Worm (Caenorhabditis elegans): ENCODE results near the gene F56C3.4.

Gene F56C3.4

DNA sequence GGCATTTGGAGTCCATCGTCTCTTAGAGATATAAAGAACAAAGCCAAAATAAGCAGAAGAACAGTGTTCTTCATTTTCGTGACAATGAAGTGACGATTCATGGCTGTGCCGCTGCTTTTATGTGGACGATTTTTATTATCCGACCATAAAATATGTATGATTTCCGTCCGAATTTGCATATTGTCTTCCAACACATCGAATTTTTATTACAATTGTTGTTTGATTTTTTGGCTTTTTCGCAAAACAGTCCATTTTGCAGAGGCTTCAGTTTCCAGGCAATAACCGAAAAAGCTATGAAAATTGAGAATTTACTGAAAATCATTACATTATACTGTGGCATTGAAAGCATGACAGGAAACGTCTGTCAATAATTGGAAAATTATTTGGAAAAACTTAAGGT, 24.0 kb upstream of the F56C3.4 start, which contains the start of gene F56C3.8:
Gene F56C3.8, minus strand, starts transcription at position 101 of the 400 bp plus-strand sequence.
- TF ChIP-seq nhr-80 (tag; optimal IDR thresholded peaks at IDR 0.05) (no peak), hlh-12 (tag; optimal IDR thresholded peaks at IDR 0.05) (no peak), Y79H2A.3 (GFP tag; conservative IDR thresholded peaks at IDR 0.05) (no peak)

ce11 chrX:1383546-1383945, 23.0 kb upstream of the F56C3.4 start:
- peak; percentile 78 for TF ChIP-seq zfh-2 (GFP tag; conservative IDR thresholded peaks at IDR 0.05)
- TF ChIP-seq efl-1 (GFP tag; optimal IDR thresholded peaks at IDR 0.05), result no peak
- TF ChIP-seq akir-1 (GFP tag; optimal IDR thresholded peaks at IDR 0.05), result no peak
- no peak for TF ChIP-seq F52B5.7 (tag; optimal IDR thresholded peaks at IDR 0.05)
- no peak for TF ChIP-seq lin-26 (GFP tag; IDR thresholded peaks at IDR 0.05)

DNA sequence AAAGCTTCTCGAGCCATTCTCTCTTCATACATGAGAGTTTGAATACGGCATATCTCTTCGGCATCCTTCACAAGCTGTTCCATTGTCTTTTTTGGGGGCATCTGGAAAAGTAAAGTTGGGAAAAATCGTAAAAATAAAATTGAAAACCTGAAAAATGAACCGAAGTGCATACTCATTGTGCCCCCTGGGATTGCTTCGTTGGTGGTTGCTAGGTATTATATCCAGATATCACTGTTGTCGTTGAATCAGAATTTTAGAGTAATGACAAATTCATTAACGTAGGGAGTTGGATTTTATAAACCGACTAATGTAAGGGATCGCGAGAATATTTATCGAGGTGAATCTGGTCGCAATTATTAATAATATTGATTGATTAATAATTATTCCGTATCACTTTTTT, 21.0 kb upstream of the F56C3.4 start, which contains the start of gene F56C3.10:
Gene F56C3.10, minus strand, starts transcription at position 101 of the 400 bp plus-strand sequence.
- TF ChIP-seq attf-3 (GFP tag; conservative IDR thresholded peaks at IDR 0.05) (no peak), F57A8.1 (GFP tag; optimal IDR thresholded peaks at IDR 0.05) (no peak), die-1 (tag; optimal IDR thresholded peaks at IDR 0.05) (no peak), B0336.3 (GFP tag; IDR thresholded peaks at IDR 0.05) (no peak), hlh-26 (GFP tag; conservative IDR thresholded peaks at IDR 0.05) (no peak), lir-1 (GFP tag; conservative IDR thresholded peaks at IDR 0.05) (no peak)

DNA sequence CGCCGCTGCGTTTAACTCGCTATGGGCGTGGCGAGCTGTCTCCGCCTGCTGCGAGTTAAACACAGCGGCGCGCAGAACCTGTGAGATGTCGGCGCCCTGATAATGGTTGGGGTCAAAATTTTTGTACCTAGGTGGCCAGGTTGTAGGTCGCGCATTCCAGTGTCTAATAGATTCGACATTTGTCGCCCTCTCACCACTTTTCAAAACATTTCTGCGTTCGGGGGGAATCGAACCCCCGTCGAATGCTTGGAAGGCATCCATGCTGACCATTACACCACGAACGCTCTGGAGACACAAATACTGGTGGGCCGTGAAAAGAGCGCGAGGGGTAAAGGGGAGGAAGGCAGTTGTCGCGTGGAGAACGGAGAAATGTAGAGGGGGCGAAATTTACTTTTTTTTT, 18.9 kb upstream of the F56C3.4 start:
- TF ChIP-seq Y67H2A.10 (GFP tag; conservative IDR thresholded peaks at IDR 0.05) (peak; percentile 32), hmg-20 (GFP tag; IDR thresholded peaks at IDR 0.05) (0 out of 2 replicates have a peak, but pooled peaks have one; percentile 65), egl-18 (GFP tag; IDR thresholded peaks at IDR 0.05) (peak; percentile 79; the same call in 1 of the 2 replicates), F52B5.7 (tag; optimal IDR thresholded peaks at IDR 0.05) (peak; percentile 70), ama-1 (optimal IDR thresholded peaks at IDR 0.05) (no peak), ama-1 (GFP tag; optimal IDR thresholded peaks at IDR 0.05) (no peak), lin-54 (GFP tag; optimal IDR thresholded peaks at IDR 0.05) (peak; percentile 64), nhr-27 (tag; optimal IDR thresholded peaks at IDR 0.05) (peak; percentile 51), mcd-1 (GFP tag; IDR thresholded peaks at IDR 0.05) (peak; percentile 74), T07F8.4 (tag; optimal IDR thresholded peaks at IDR 0.05) (peak; percentile 47), lsy-27 (tag; optimal IDR thresholded peaks at IDR 0.05; ENCODE audit: borderline replicate concordance, insufficient read depth) (no peak), lin-40 (tag; optimal IDR thresholded peaks at IDR 0.05) (peak; percentile 81), aptf-2 (GFP tag; conservative IDR thresholded peaks at IDR 0.05) (no peak), atf-7 (tag; optimal IDR thresholded peaks at IDR 0.05) (peak; percentile 75), attf-6 (GFP tag; IDR thresholded peaks at IDR 0.05) (0 out of 2 replicates have a peak, but pooled peaks have one; percentile 41), dpff-1 (tag; optimal IDR thresholded peaks at IDR 0.05) (no peak), ztf-22 (GFP tag; optimal IDR thresholded peaks at IDR 0.05) (peak; percentile 70), madf-6 (GFP tag; IDR thresholded peaks at IDR 0.05) (peak; percentile 51; the same call in 1 of the 2 replicates), snpc-3.4 (tag; optimal IDR thresholded peaks at IDR 0.05) (peak; percentile 18), Y53G8AR.9 (GFP tag; conservative IDR thresholded peaks at IDR 0.05) (peak; percentile 78), fkh-3 (tag; optimal IDR thresholded peaks at IDR 0.05) (peak; percentile 50), mes-4 (tag; optimal IDR thresholded peaks at IDR 0.05) (peak; percentile 57), F57A8.1 (GFP tag; optimal IDR thresholded peaks at IDR 0.05) (peak; percentile 31), mxl-1 (tag; optimal IDR thresholded peaks at IDR 0.05) (peak; percentile 67), ztf-28 (GFP tag; IDR thresholded peaks at IDR 0.05) (no peak), dpl-1 (GFP tag; optimal IDR thresholded peaks at IDR 0.05) (no peak), lin-35 (GFP tag; optimal IDR thresholded peaks at IDR 0.05) (peak in 1 of 3 experiments; percentile 64), cebp-2 (GFP tag; IDR thresholded peaks at IDR 0.05) (0 out of 2 replicates have a peak, but pooled peaks have one; percentile 77), ccch-3 (GFP tag; optimal IDR thresholded peaks at IDR 0.05) (no peak), snpc-4 (GFP tag; optimal IDR thresholded peaks at IDR 0.05) (peak; percentile 66), snpc-4 (tag; optimal IDR thresholded peaks at IDR 0.05) (peak in 3 of 4 experiments; percentile 78 to 86 (median 81)), ZK185.1 (tag; optimal IDR thresholded peaks at IDR 0.05; ENCODE audit: poor library complexity, severe bottlenecking) (peak; percentile 77)

Measured in whole organism, young adult.